Fruit fly (Drosophila melanogaster) S2 (cell line): ENCODE measurements around the gene Spg7.

ENCODE experiments used
- CG8478 ChIP-seq: fragments of >200 bp; optimal IDR thresholded peaks from 2 replicates; lab custom pipeline; 2018
- CTCF ChIP-seq, 2 experiments: fragments of >200 bp; optimal IDR thresholded peaks; 2 replicates each; lab custom pipeline; 2018

Gene Spg7

DNA sequence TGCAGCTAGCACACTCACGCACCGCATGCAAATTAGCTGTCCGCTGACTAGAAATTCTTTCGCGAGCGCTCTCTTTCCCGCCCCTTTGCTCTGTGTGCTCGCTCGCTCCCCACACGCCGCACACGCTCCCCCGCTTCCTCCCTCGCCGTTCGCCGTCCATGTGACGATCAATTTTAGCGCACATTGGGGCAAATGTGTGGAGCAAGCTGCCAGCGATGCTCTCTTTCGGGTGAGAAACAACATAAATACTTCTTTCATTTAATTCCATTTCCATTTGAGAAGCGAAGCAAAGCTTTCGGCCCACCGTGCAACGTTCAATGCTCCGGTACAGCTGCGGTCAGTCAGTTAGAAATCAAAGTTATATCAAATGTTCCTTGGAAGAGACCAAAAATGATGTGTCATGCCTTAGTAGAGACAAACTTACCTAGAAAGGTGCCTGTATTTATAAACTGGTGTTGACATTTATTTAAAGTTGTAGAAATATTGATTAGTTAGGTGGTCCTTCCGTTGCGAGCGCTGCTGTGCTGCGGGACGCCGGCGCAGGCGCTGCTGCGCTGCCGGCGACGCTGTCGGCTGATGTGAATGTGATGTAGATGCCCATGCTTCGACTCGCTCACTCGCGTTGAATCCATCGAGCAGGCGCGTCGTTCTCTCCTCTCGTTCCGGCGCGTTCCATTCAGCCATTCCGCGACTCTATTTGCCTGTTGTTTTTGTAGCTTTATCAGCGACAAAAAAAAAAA lies 51.8 kb downstream of the Spg7 start:
- TF ChIP-seq CG8478 (lab: Kevin White, UChicago), result no peak
- peak; percentile 23 to 40 for TF ChIP-seq CTCF (optimal IDR thresholded peaks at IDR 0.05; lab: Kevin White, UChicago)

dm6 chrX:2645593-2645992 lies 52.4 kb downstream of the Spg7 start:
- TF ChIP-seq CTCF (optimal IDR thresholded peaks at IDR 0.05; lab: Kevin White, UChicago) (no peak), CG8478 (lab: Kevin White, UChicago) (no peak)
